1 fruit fly cellular context compared by ENCODE assay signal in the genomic region with DNA sequence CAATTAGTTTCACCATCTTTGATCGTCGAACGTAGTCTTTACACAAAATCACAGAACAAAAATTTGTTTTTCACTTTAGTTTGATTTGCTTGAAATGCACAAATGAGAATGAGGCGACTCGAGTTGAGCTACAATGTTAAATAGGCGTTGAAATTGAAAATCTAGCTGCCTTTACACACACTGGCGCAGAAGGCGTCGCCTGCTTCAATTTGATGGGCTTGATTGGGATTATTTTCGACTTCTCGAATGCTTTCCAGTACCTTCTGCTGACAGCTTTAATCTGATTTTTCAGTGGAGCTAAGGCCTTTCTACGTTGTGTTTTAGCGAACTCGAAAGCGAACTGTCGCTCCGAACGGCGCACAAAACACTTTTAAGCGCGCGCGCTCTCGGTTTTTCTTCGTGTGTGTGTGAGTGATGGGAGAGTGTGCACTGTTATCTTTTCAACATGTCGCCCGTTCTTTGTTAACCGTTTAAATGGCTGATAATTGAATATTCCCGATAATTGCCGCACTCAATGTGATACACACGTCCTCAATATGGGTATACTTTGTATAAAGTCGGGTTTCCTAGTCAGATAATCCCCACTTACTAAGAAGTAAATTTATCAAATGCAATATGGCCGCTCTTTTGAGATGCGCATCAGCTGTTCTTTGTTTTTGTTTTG.
TF ChIP-seq lines count a peak whose summit lies in the region.

Gene Fer2LCH (plus strand): TSS at position 290 of the 664 bp plus-strand sequence.
Gene Fer1HCH (minus strand): TSS at position 664 of the 664 bp plus-strand sequence.

TF ChIP-seq in whole organism, embryonic, 481 proteins besides CTCF, POLR2A, EP300 and RAD21 (continued from another document):
- TF ChIP-seq CG32772 (GFP tag; IDR thresholded peaks at IDR 0.05; lab: Robert Waterston, UW) = no peak
- no peak for TF ChIP-seq NfI (GFP tag; optimal IDR thresholded peaks at IDR 0.05; lab: Kevin White, UChicago)
- TF ChIP-seq Rx (GFP tag; IDR thresholded peaks at IDR 0.05; lab: Robert Waterston, UW) = no peak
- no peak; the same call in 2 of the 3 replicates for TF ChIP-seq Dbx (GFP tag; IDR thresholded peaks at IDR 0.05; lab: Robert Waterston, UW)
- peak; percentile 64; the same call in 1 of the 3 replicates for TF ChIP-seq CG2199 (GFP tag; IDR thresholded peaks at IDR 0.05; lab: Robert Waterston, UW)
- no peak for TF ChIP-seq sr (GFP tag; IDR thresholded peaks at IDR 0.05; lab: Robert Waterston, UW)
- TF ChIP-seq CG11093 (GFP tag; IDR thresholded peaks at IDR 0.05; lab: Robert Waterston, UW) = no peak
- no peak for TF ChIP-seq Dip2 (GFP tag; IDR thresholded peaks at IDR 0.05; lab: Robert Waterston, UW)
- no peak for TF ChIP-seq Optix (GFP tag; IDR thresholded peaks at IDR 0.05; lab: Robert Waterston, UW)
- TF ChIP-seq CG9876 (GFP tag; optimal IDR thresholded peaks at IDR 0.05; lab: Kevin White, UChicago) = no peak
- no peak for TF ChIP-seq CG4707 (GFP tag; optimal IDR thresholded peaks at IDR 0.05; lab: Kevin White, UChicago)
- no peak for TF ChIP-seq repo (GFP tag; optimal IDR thresholded peaks at IDR 0.05; lab: Kevin White, UChicago)
- TF ChIP-seq CG6272 (GFP tag; IDR thresholded peaks at IDR 0.05; lab: Robert Waterston, UW) = no peak
- TF ChIP-seq Ravus (GFP tag; IDR thresholded peaks at IDR 0.05; lab: Robert Waterston, UW) = no peak
- no peak for TF ChIP-seq CG10565 (GFP tag; optimal IDR thresholded peaks at IDR 0.05; lab: Kevin White, UChicago)
- no peak for TF ChIP-seq Hr51 (GFP tag; optimal IDR thresholded peaks at IDR 0.05; lab: Kevin White, UChicago)
- 0 out of 4 replicates have a peak, but pooled peaks have one; percentile 5 for TF ChIP-seq Dll (GFP tag; IDR thresholded peaks at IDR 0.05; lab: Robert Waterston, UW; ENCODE audit: partially characterized antibody)
- TF ChIP-seq Doc2 (GFP tag; IDR thresholded peaks at IDR 0.05; lab: Robert Waterston, UW) = no peak
- TF ChIP-seq HLH4C (GFP tag; IDR thresholded peaks at IDR 0.05; lab: Robert Waterston, UW; ENCODE audit: partially characterized antibody) = peak; percentile 13; the same call in 1 of the 3 replicates
- no peak for TF ChIP-seq CG8290 (GFP tag; optimal IDR thresholded peaks at IDR 0.05; lab: Kevin White, UChicago)
- TF ChIP-seq CG8290 (tag; optimal IDR thresholded peaks at IDR 0.05; lab: Kevin White, UChicago) = peak in 1 of 2 experiments; percentile 17
- TF ChIP-seq CG8359 (GFP tag; optimal IDR thresholded peaks at IDR 0.05; lab: Kevin White, UChicago; ENCODE audit: borderline replicate concordance) = no peak
- TF ChIP-seq CG34224 (GFP tag; IDR thresholded peaks at IDR 0.05; lab: Robert Waterston, UW; ENCODE audit: partially characterized antibody) = 0 out of 3 replicates have a peak, but pooled peaks have one; percentile 23
- TF ChIP-seq klu (GFP tag; IDR thresholded peaks at IDR 0.05; lab: Robert Waterston, UW) = no peak
- peak in 1 of 3 experiments; percentile 70 for TF ChIP-seq lola (GFP tag; optimal IDR thresholded peaks at IDR 0.05; lab: Kevin White, UChicago)
- TF ChIP-seq CG42726 (GFP tag; IDR thresholded peaks at IDR 0.05; lab: Robert Waterston, UW; ENCODE audit: partially characterized antibody) = 0 out of 2 replicates have a peak, but pooled peaks have one; percentile 11
- no peak for TF ChIP-seq sim (GFP tag; IDR thresholded peaks at IDR 0.05; lab: Robert Waterston, UW)
- TF ChIP-seq CG16863 (GFP tag; optimal IDR thresholded peaks at IDR 0.05; lab: Kevin White, UChicago) = no peak
- no peak; the same call in 2 of the 3 replicates for TF ChIP-seq otp (GFP tag; IDR thresholded peaks at IDR 0.05; lab: Robert Waterston, UW)
- no peak for TF ChIP-seq gcm2 (GFP tag; optimal IDR thresholded peaks at IDR 0.05; lab: Kevin White, UChicago)
- TF ChIP-seq CG34422 (GFP tag; IDR thresholded peaks at IDR 0.05; lab: Robert Waterston, UW) = no peak
- TF ChIP-seq dmrt99B (tag; optimal IDR thresholded peaks at IDR 0.05; lab: Kevin White, UChicago) = no peak
- TF ChIP-seq Abd-B (GFP tag; optimal IDR thresholded peaks at IDR 0.05; lab: Kevin White, UChicago) = no peak
- no peak for TF ChIP-seq ash1 (GFP tag; optimal IDR thresholded peaks at IDR 0.05; lab: Kevin White, UChicago)
- TF ChIP-seq CG6854 (GFP tag; optimal IDR thresholded peaks at IDR 0.05; lab: Kevin White, UChicago) = no peak
- TF ChIP-seq sc (optimal IDR thresholded peaks at IDR 0.05; lab: Kevin White, UChicago) = no peak
- no peak for TF ChIP-seq sc (GFP tag; optimal IDR thresholded peaks at IDR 0.05; lab: Kevin White, UChicago)
- no peak for TF ChIP-seq Hmx (GFP tag; optimal IDR thresholded peaks at IDR 0.05; lab: Kevin White, UChicago)
- no peak for TF ChIP-seq ttk (GFP tag; IDR thresholded peaks at IDR 0.05; lab: Robert Waterston, UW)
- TF ChIP-seq sob (GFP tag; IDR thresholded peaks at IDR 0.05; lab: Robert Waterston, UW) = no peak
- no peak for TF ChIP-seq Fer2 (tag; optimal IDR thresholded peaks at IDR 0.05; lab: Kevin White, UChicago)
- peak; percentile 96 for TF ChIP-seq MTF-1 (GFP tag; optimal IDR thresholded peaks at IDR 0.05; lab: Kevin White, UChicago; ENCODE audit: borderline replicate concordance)
- no peak for TF ChIP-seq CG17802 (tag; optimal IDR thresholded peaks at IDR 0.05; lab: Kevin White, UChicago)
